Fruit fly (Drosophila melanogaster): ENCODE measurements around the gene CG13295.

The CG13295 gene

dm6 chr3L:6071454-6072189, 3.4 kb downstream of the CG13295 start, which contains the start of gene CG6602 (continued):
- TF ChIP-seq ac (GFP tag; optimal IDR thresholded peaks at IDR 0.05): peak; percentile 45
- peak; percentile 66 for TF ChIP-seq ssp (GFP tag; IDR thresholded peaks at IDR 0.05)
- peak; percentile 77 for TF ChIP-seq CG4328 (GFP tag; optimal IDR thresholded peaks at IDR 0.05)
- no peak; the same call in 1 of the 2 replicates for TF ChIP-seq Taf1 (GFP tag; IDR thresholded peaks at IDR 0.05)
- TF ChIP-seq slou (GFP tag; optimal IDR thresholded peaks at IDR 0.05): peak; percentile 61
- TF ChIP-seq gcm (GFP tag; optimal IDR thresholded peaks at IDR 0.05): no peak
- TF ChIP-seq CoRest (tag; optimal IDR thresholded peaks at IDR 0.05): peak; percentile 53
- peak; percentile 45 for TF ChIP-seq CG4730 (GFP tag; IDR thresholded peaks at IDR 0.05)
- peak; percentile 45 for TF ChIP-seq sug (tag; optimal IDR thresholded peaks at IDR 0.05)
- no peak for TF ChIP-seq Nf-YC (tag; optimal IDR thresholded peaks at IDR 0.05)
- TF ChIP-seq CG4707 (GFP tag; optimal IDR thresholded peaks at IDR 0.05): peak; percentile 28
- TF ChIP-seq NK7.1 (GFP tag; optimal IDR thresholded peaks at IDR 0.05): no peak
- peak; percentile 50 for TF ChIP-seq Max (GFP tag; optimal IDR thresholded peaks at IDR 0.05)
- no peak for TF ChIP-seq zen2 (GFP tag; IDR thresholded peaks at IDR 0.05; ENCODE audit: partially characterized antibody)
- peak; percentile 61 for TF ChIP-seq CG31365 (tag; optimal IDR thresholded peaks at IDR 0.05)
- peak; percentile 38 for TF ChIP-seq CG3995 (GFP tag; optimal IDR thresholded peaks at IDR 0.05)
- TF ChIP-seq dmrt11E (tag; optimal IDR thresholded peaks at IDR 0.05): peak; percentile 39
- peak; percentile 74 for TF ChIP-seq CG6175 (GFP tag; IDR thresholded peaks at IDR 0.05)
- no peak for TF ChIP-seq bowl (GFP tag; IDR thresholded peaks at IDR 0.05)
- peak; percentile 26 for TF ChIP-seq CG30403 (GFP tag; optimal IDR thresholded peaks at IDR 0.05)
- TF ChIP-seq ci (GFP tag; IDR thresholded peaks at IDR 0.05): peak; percentile 94
- peak; percentile 36 for TF ChIP-seq CG3065 (GFP tag; optimal IDR thresholded peaks at IDR 0.05)
- TF ChIP-seq CG17612 (GFP tag; IDR thresholded peaks at IDR 0.05): peak; percentile 7; the same call in 1 of the 2 replicates
- TF ChIP-seq ATbp (GFP tag; optimal IDR thresholded peaks at IDR 0.05): peak; percentile 69
- TF ChIP-seq Sry-β (GFP tag; optimal IDR thresholded peaks at IDR 0.05): peak; percentile 35
- no peak for TF ChIP-seq zf30C (GFP tag; optimal IDR thresholded peaks at IDR 0.05)
- no peak for TF ChIP-seq CG30020 (tag; optimal IDR thresholded peaks at IDR 0.05)
- no peak for TF ChIP-seq CG7556 (GFP tag; optimal IDR thresholded peaks at IDR 0.05)
- peak; percentile 5 for TF ChIP-seq CG12744 (GFP tag; optimal IDR thresholded peaks at IDR 0.05)
- TF ChIP-seq CG13624 (GFP tag; optimal IDR thresholded peaks at IDR 0.05): peak; percentile 14
- TF ChIP-seq CG1603 (tag; optimal IDR thresholded peaks at IDR 0.05): peak; percentile 64
- no peak for TF ChIP-seq CG7963 (GFP tag; IDR thresholded peaks at IDR 0.05; ENCODE audit: partially characterized antibody)
- TF ChIP-seq BEAF-32 (GFP tag; optimal IDR thresholded peaks at IDR 0.05): no peak
- TF ChIP-seq CG18764 (GFP tag; optimal IDR thresholded peaks at IDR 0.05): peak; percentile 71
- TF ChIP-seq CG10565 (GFP tag; optimal IDR thresholded peaks at IDR 0.05): no peak
- peak; percentile 51 for TF ChIP-seq Fer2 (tag; optimal IDR thresholded peaks at IDR 0.05)
- TF ChIP-seq schlank (tag; optimal IDR thresholded peaks at IDR 0.05): peak; percentile 49
- TF ChIP-seq zen (tag; optimal IDR thresholded peaks at IDR 0.05): peak; percentile 71
- TF ChIP-seq dm (GFP tag; optimal IDR thresholded peaks at IDR 0.05): peak; percentile 18
- TF ChIP-seq Trl (optimal IDR thresholded peaks at IDR 0.05): no peak
- peak; percentile 62 for TF ChIP-seq Trl (GFP tag; optimal IDR thresholded peaks at IDR 0.05)
- TF ChIP-seq CG34224 (GFP tag; IDR thresholded peaks at IDR 0.05; ENCODE audit: partially characterized antibody): no peak
- TF ChIP-seq Hr78 (GFP tag; optimal IDR thresholded peaks at IDR 0.05): no peak
- peak; percentile 83 for TF ChIP-seq CG3281 (GFP tag; optimal IDR thresholded peaks at IDR 0.05)
- no peak for TF ChIP-seq cg (GFP tag; optimal IDR thresholded peaks at IDR 0.05)
- peak; percentile 61 for TF ChIP-seq CG6654 (GFP tag; optimal IDR thresholded peaks at IDR 0.05)
- TF ChIP-seq CG43689 (GFP tag; IDR thresholded peaks at IDR 0.05): peak; percentile 5; the same call in 1 of the 2 replicates
- TF ChIP-seq jigr1 (GFP tag; IDR thresholded peaks at IDR 0.05): no peak; the same call in 2 of the 3 replicates
- TF ChIP-seq sd (tag; optimal IDR thresholded peaks at IDR 0.05): no peak
